Worm (Caenorhabditis elegans) whole organism, L3 larva: ENCODE data around the gene math-4.

Experiments used
- ZK546.5 ChIP-seq: sonication (generic microtip); optimal IDR thresholded peaks from 2 replicates; lab custom pipeline; 2017; ENCODE audit warnings: missing biosample characterization, missing genetic modification characterization
- ceh-82 ChIP-seq: fragments of 150-350 bp; optimal IDR thresholded peaks from 2 replicates; lab custom pipeline; 2014; ENCODE audit warnings: missing biosample characterization, missing genetic modification characterization
- ceh-9 ChIP-seq: sonication (generic microtip); optimal IDR thresholded peaks from 2 replicates; lab custom pipeline; 2018; ENCODE audit warnings: missing biosample characterization, missing genetic modification characterization
- daf-12 ChIP-seq: fragments of 150-350 bp; optimal IDR thresholded peaks from 2 replicates; lab custom pipeline; 2014; ENCODE audit warnings: missing biosample characterization, missing genetic modification reagents, missing genetic modification characterization
- egl-27 ChIP-seq: sonication (generic microtip); optimal IDR thresholded peaks from 4 replicates; lab custom pipeline; 2017; ENCODE audit warnings: missing biosample characterization, missing genetic modification reagents, missing genetic modification characterization
- egl-5 ChIP-seq: fragments of 150-350 bp; optimal IDR thresholded peaks from 2 replicates; lab custom pipeline; 2017; ENCODE audit warnings: missing biosample characterization, missing genetic modification reagents, missing genetic modification characterization, inconsistent platforms
- fkh-10 ChIP-seq: sonication (generic microtip); optimal IDR thresholded peaks from 2 replicates; lab custom pipeline; 2017; ENCODE audit warnings: missing biosample characterization, missing genetic modification reagents, missing genetic modification characterization
- fkh-2 ChIP-seq: fragments of 150-350 bp; optimal IDR thresholded peaks from 2 replicates; lab custom pipeline; 2014; ENCODE audit warnings: missing biosample characterization, missing genetic modification reagents, missing genetic modification characterization
- hmg-11 ChIP-seq: sonication (generic microtip); optimal IDR thresholded peaks from 2 replicates; lab custom pipeline; 2016; ENCODE audit warnings: missing genetic modification characterization, missing compliant biosample characterization
- lin-15B ChIP-seq: fragments of 150-350 bp; optimal IDR thresholded peaks from 2 replicates; lab custom pipeline; 2014; ENCODE audit warnings: missing biosample characterization, missing genetic modification characterization
- lin-39 ChIP-seq: fragments of 150-350 bp; optimal IDR thresholded peaks from 2 replicates; lab custom pipeline; 2018; ENCODE audit warnings: missing biosample characterization, missing genetic modification reagents, missing genetic modification characterization
- lsy-12 ChIP-seq: sonication (generic microtip); optimal IDR thresholded peaks from 2 replicates; lab custom pipeline; 2016; ENCODE audit warnings: mild to moderate bottlenecking, missing genetic modification characterization, missing compliant biosample characterization
- mml-1 ChIP-seq: fragments of 150-350 bp; sonication (generic microtip); optimal IDR thresholded peaks from 3 replicates; lab custom pipeline; 2014; ENCODE audit warnings: missing biosample characterization, missing genetic modification characterization
- nfya-1 ChIP-seq: sonication (generic microtip); optimal IDR thresholded peaks from 2 replicates; lab custom pipeline; 2017; ENCODE audit warnings: missing genetic modification characterization, mild to moderate bottlenecking, missing compliant biosample characterization, antibody characterized with exemption, moderate library complexity; ENCODE audit not compliant: insufficient read depth
- nhr-12 ChIP-seq: fragments of 150-350 bp; optimal IDR thresholded peaks from 2 replicates; lab custom pipeline; 2014; ENCODE audit warnings: missing biosample characterization, missing genetic modification characterization
- nhr-23 ChIP-seq: fragments of 150-350 bp; optimal IDR thresholded peaks from 2 replicates; lab custom pipeline; 2014; ENCODE audit warnings: missing biosample characterization, missing genetic modification reagents, missing genetic modification characterization
- nhr-237 ChIP-seq: fragments of 150-350 bp; optimal IDR thresholded peaks from 2 replicates; lab custom pipeline; 2014; ENCODE audit warnings: missing biosample characterization, missing genetic modification characterization
- nhr-25 ChIP-seq: sonication (generic microtip); optimal IDR thresholded peaks from 2 replicates; lab custom pipeline; 2017; ENCODE audit warnings: missing biosample characterization, missing genetic modification characterization
- nhr-28 ChIP-seq: fragments of 150-350 bp; optimal IDR thresholded peaks from 2 replicates; lab custom pipeline; 2014; ENCODE audit warnings: missing biosample characterization, missing genetic modification characterization
- nhr-67 ChIP-seq: fragments of 150-350 bp; optimal IDR thresholded peaks from 2 replicates; lab custom pipeline; 2014; ENCODE audit warnings: missing biosample characterization, missing genetic modification characterization
- nhr-76 ChIP-seq: fragments of 150-350 bp; sonication (generic microtip); optimal IDR thresholded peaks from 5 replicates; lab custom pipeline; 2014; ENCODE audit warnings: missing biosample characterization, missing genetic modification characterization
- pqm-1 ChIP-seq: fragments of 150-350 bp; optimal IDR thresholded peaks from 2 replicates; lab custom pipeline; 2017; ENCODE audit warnings: missing biosample characterization, missing genetic modification characterization, inconsistent platforms
- skn-1 ChIP-seq: fragments of 150-350 bp; optimal IDR thresholded peaks from 2 replicates; lab custom pipeline; 2014; ENCODE audit warnings: missing biosample characterization, missing genetic modification characterization
- snpc-4 ChIP-seq: fragments of 150-350 bp; optimal IDR thresholded peaks from 2 replicates; lab custom pipeline; 2014; ENCODE audit warnings: missing biosample characterization, missing genetic modification characterization
- unc-39 ChIP-seq: sonication (generic microtip); optimal IDR thresholded peaks from 4 replicates; lab custom pipeline; 2017; ENCODE audit warnings: missing biosample characterization, missing genetic modification characterization
- unc-62 ChIP-seq: fragments of 150-350 bp; sonication (generic microtip); optimal IDR thresholded peaks from 4 replicates; lab custom pipeline; 2014; ENCODE audit warnings: missing biosample characterization, missing genetic modification reagents, missing genetic modification characterization
- ztf-4 ChIP-seq: fragments of 150-350 bp; optimal IDR thresholded peaks from 2 replicates; lab custom pipeline; 2014; ENCODE audit warnings: missing biosample characterization, missing genetic modification characterization

math-4 gene

DNA sequence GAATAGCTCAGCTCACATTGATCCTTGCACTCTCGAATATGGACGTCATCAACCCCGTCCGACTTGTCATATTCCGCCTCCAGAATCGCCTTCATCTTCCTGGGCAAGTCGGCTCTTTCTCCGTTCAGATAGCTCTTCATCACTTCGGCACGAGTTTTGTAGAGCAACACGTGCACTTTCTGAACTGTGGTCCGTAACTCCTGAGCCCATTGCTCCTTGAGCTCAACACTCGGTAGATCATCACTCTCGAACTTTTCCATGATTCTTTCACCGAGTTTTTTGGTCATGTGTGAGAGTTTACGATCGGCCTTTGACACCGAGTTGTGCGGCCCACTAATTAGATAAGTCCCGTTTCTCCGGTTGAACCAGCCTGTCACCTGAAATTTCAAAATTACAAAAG lies 47.2 kb downstream of the math-4 start:
- TF ChIP-seq fkh-2 (tag; lab: Kevin White, UChicago): no peak
- no peak for TF ChIP-seq nhr-237
- no peak for TF ChIP-seq fkh-10 (GFP tag; lab: Kevin White, UChicago)
- no peak for TF ChIP-seq hmg-11
- no peak for TF ChIP-seq daf-12 (tag; lab: Kevin White, UChicago)
- no peak for TF ChIP-seq snpc-4 (tag; lab: Kevin White, UChicago)
- no peak for TF ChIP-seq lsy-12 (tag; lab: Kevin White, UChicago)
- TF ChIP-seq ztf-4: no peak
- no peak for TF ChIP-seq nhr-28 (tag; lab: Kevin White, UChicago)
- TF ChIP-seq ZK546.5 (tag; lab: Kevin White, UChicago): no peak
- no peak for TF ChIP-seq lin-39
- TF ChIP-seq egl-27 (tag; lab: Kevin White, UChicago): no peak
- TF ChIP-seq nhr-76 (tag; lab: Kevin White, UChicago): no peak
- no peak for TF ChIP-seq egl-5 (tag; lab: Kevin White, UChicago)
- TF ChIP-seq lin-15B (tag; lab: Kevin White, UChicago): no peak
- TF ChIP-seq ceh-9 (tag; lab: Kevin White, UChicago): no peak
- TF ChIP-seq mml-1 (tag; lab: Kevin White, UChicago): no peak
- no peak for TF ChIP-seq nhr-25
- no peak for TF ChIP-seq ceh-82 (tag; lab: Kevin White, UChicago)
- TF ChIP-seq skn-1 (tag; lab: Kevin White, UChicago): no peak
- TF ChIP-seq, all 47 proteins: peak for 0

DNA sequence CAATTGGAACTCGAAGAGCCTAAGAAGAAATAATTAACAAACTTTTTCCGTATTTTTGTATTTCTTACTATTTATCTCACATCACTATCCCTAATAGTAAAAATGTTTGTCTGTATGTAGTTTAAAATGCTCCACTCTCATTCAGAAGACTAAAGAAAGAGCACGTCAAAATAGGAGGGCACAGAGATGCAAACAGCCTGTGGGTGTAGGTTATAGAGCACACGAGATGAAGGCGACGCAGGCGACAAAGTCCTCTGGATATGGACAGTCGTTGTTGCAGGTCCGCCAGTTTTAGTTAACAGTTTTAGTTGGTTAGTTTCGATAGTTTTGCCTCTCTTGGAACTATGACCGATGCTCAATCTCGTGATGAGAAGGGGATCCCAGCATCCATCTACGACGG lies 50.4 kb downstream of the math-4 start, which contains the start of gene ceh-82:
TSS of gene ceh-82 (plus strand) at position 301 of the 400 bp plus-strand sequence.
- TF ChIP-seq hmg-11 (no peak), nfya-1 (no peak), nhr-23 (no peak), nhr-12 (tag; lab: Kevin White, UChicago) (no peak)

DNA sequence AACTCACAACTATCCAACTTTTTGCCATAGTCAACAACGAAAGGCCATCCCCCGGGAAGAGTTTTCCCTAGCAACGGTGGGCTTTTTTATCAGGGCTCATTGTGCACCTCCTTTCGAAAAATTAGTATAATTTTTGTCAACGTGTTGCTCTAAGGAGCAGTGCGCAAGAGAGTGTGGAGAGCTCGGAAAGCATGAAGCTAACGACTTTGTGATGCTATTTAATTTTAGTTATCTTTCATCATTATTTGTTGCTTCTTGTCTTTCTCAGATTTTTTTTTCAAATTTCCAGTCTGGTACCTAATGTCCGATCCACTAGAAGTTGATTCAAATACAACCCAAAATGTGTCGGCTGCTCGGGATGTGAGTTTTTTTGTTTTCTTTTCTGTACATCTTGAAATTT lies 52.3 kb downstream of the math-4 start, which contains the start of gene ceh-81:
TSS of gene ceh-81 (plus strand) at position 301 of the 400 bp plus-strand sequence.
- TF ChIP-seq lin-15B (tag; lab: Kevin White, UChicago): no peak
- no peak for TF ChIP-seq pqm-1 (tag; lab: Kevin White, UChicago)
- TF ChIP-seq egl-27 (tag; lab: Kevin White, UChicago): no peak
- no peak for TF ChIP-seq unc-62 (GFP tag; lab: Kevin White, UChicago)
- TF ChIP-seq unc-39 (tag; lab: Kevin White, UChicago): no peak
- TF ChIP-seq nhr-25: no peak
- TF ChIP-seq nhr-67 (tag; lab: Kevin White, UChicago): no peak
- TF ChIP-seq, all 47 proteins: peak for 0
